Fruit fly (Drosophila melanogaster): ENCODE results near the gene CG12984.

- TF ChIP-seq CTCF (optimal IDR thresholded peaks at IDR 0.05) (no peak), CG8478 (optimal IDR thresholded peaks at IDR 0.05) (no peak)
These were observed 35.5 kb downstream of the CG12984 start, which contains the start of gene skd for dm6 chr3L:21026917-21027517.

Measured in S2 (cell line).